Worm (Caenorhabditis elegans): Measurements from ENCODE around the gene C13B9.2.

- no peak for TF ChIP-seq bed-3 (GFP tag; optimal IDR thresholded peaks at IDR 0.05)
- TF ChIP-seq snpc-4 (tag; optimal IDR thresholded peaks at IDR 0.05): no peak
- no peak for TF ChIP-seq unc-120 (tag; optimal IDR thresholded peaks at IDR 0.05; ENCODE audit: poor library complexity, severe bottlenecking)
- no peak for TF ChIP-seq sptf-1 (tag; optimal IDR thresholded peaks at IDR 0.05)
- TF ChIP-seq unc-62 (GFP tag; optimal IDR thresholded peaks at IDR 0.05): no peak
Observed at ce11 chrIII:6607646-6608045, 12.4 kb upstream of the C13B9.2 start.

Data from whole organism, mixed stage, embryonic.